Fruit fly (Drosophila melanogaster) whole organism, embryonic: ENCODE results near the gene Set2.
A peak's percentile ranks its signal among the peaks of the same experiment; 100 is the strongest.

Source experiments
- Adf1 ChIP-seq: fragments of 200-800 bp; sonication (Bioruptor generic); IDR thresholded peaks from 2 replicates; pipeline ENCODE4 v1.3.6; 2022; ENCODE audit warnings: missing biosample characterization, missing genetic modification characterization
- Atf-2 ChIP-seq: fragments of 200-800 bp; sonication (Bioruptor generic); optimal IDR thresholded peaks from 2 replicates; lab custom pipeline; 2016; ENCODE audit warnings: missing biosample characterization, missing genetic modification characterization
- Atf3 ChIP-seq: fragments of 200-800 bp; sonication (Bioruptor generic); optimal IDR thresholded peaks from 3 replicates; lab custom pipeline; 2016; ENCODE audit warnings: missing biosample characterization, missing genetic modification characterization
- CG11695 ChIP-seq: fragments of 200-800 bp; sonication (Bioruptor generic); IDR thresholded peaks from 3 replicates; pipeline ENCODE4 v1.3.6; 2022; ENCODE audit warnings: missing biosample characterization, missing genetic modification characterization
- CG12071 ChIP-seq: fragments of 200-800 bp; sonication (Bioruptor generic); optimal IDR thresholded peaks from 3 replicates; lab custom pipeline; 2018; ENCODE audit warnings: missing biosample characterization, mild to moderate bottlenecking, missing genetic modification characterization
- CG13775 ChIP-seq: fragments of 200-800 bp; sonication (Bioruptor generic); optimal IDR thresholded peaks from 3 replicates; lab custom pipeline; 2017; ENCODE audit warnings: missing biosample characterization, mild to moderate bottlenecking, missing genetic modification characterization
- CG1602 ChIP-seq: fragments of 200-800 bp; sonication (Bioruptor generic); optimal IDR thresholded peaks from 3 replicates; lab custom pipeline; 2016; ENCODE audit warnings: missing biosample characterization, missing genetic modification characterization
- CG16863 ChIP-seq: fragments of 200-800 bp; sonication (Bioruptor generic); optimal IDR thresholded peaks from 3 replicates; lab custom pipeline; 2016; ENCODE audit warnings: missing biosample characterization, missing genetic modification characterization
- CG17359 ChIP-seq: fragments of 200-800 bp; sonication (Bioruptor generic); optimal IDR thresholded peaks from 3 replicates; lab custom pipeline; 2018; ENCODE audit warnings: missing biosample characterization, mild to moderate bottlenecking, missing genetic modification characterization, moderate library complexity
- CG2712 ChIP-seq: fragments of 200-800 bp; optimal IDR thresholded peaks from 3 replicates; lab custom pipeline; 2019; ENCODE audit warnings: missing biosample characterization, mild to moderate bottlenecking, missing genetic modification characterization, moderate library complexity
- CG2889 ChIP-seq: fragments of 200-800 bp; sonication (Bioruptor generic); IDR thresholded peaks from 3 replicates; pipeline ENCODE4 v1.3.6; 2022; ENCODE audit warnings: missing biosample characterization, missing genetic modification characterization
- CG3847 ChIP-seq: fragments of 200-800 bp; sonication (Bioruptor generic); IDR thresholded peaks from 2 replicates; pipeline ENCODE4 v1.3.6; 2022; ENCODE audit warnings: missing biosample characterization, missing genetic modification characterization
- CG6175 ChIP-seq: fragments of 200-800 bp; sonication (Bioruptor generic); IDR thresholded peaks from 3 replicates; pipeline ENCODE4 v1.3.6; 2022; ENCODE audit warnings: missing biosample characterization, missing genetic modification characterization
- CG7271 ChIP-seq: fragments of 200-800 bp; sonication (Bioruptor generic); optimal IDR thresholded peaks from 2 replicates; lab custom pipeline; 2018; ENCODE audit warnings: missing biosample characterization, mild to moderate bottlenecking, missing genetic modification characterization, moderate library complexity
- CG8089 ChIP-seq: fragments of 200-800 bp; sonication (Bioruptor generic); optimal IDR thresholded peaks from 3 replicates; lab custom pipeline; 2016; ENCODE audit warnings: missing biosample characterization, missing genetic modification characterization
- CG8281 ChIP-seq: fragments of 200-800 bp; sonication (Bioruptor generic); optimal IDR thresholded peaks from 2 replicates; lab custom pipeline; 2018; ENCODE audit warnings: missing biosample characterization, mild to moderate bottlenecking, missing genetic modification characterization, moderate library complexity
- CG9215 ChIP-seq: fragments of 200-800 bp; sonication (Bioruptor generic); IDR thresholded peaks from 2 replicates; pipeline ENCODE4 v1.3.6; 2022; ENCODE audit warnings: missing biosample characterization, missing genetic modification characterization
- CG9609 ChIP-seq: fragments of 200-800 bp; sonication (Bioruptor generic); optimal IDR thresholded peaks from 3 replicates; lab custom pipeline; 2016; ENCODE audit warnings: missing biosample characterization, missing genetic modification characterization
- Neu2 ChIP-seq: fragments of 200-800 bp; sonication (Bioruptor generic); optimal IDR thresholded peaks from 3 replicates; lab custom pipeline; 2016; ENCODE audit warnings: missing biosample characterization, missing genetic modification characterization, borderline replicate concordance
- Ravus ChIP-seq: fragments of 200-800 bp; sonication (Bioruptor generic); IDR thresholded peaks from 2 replicates; pipeline ENCODE4 v1.3.6; 2022; ENCODE audit warnings: missing biosample characterization, missing genetic modification characterization
- Taf1 ChIP-seq: fragments of 200-800 bp; sonication (Bioruptor generic); IDR thresholded peaks from 2 replicates; pipeline ENCODE4 v1.3.6; 2022; ENCODE audit warnings: missing biosample characterization, missing genetic modification characterization
- Usf ChIP-seq: fragments of 200-800 bp; sonication (Bioruptor generic); optimal IDR thresholded peaks from 2 replicates; lab custom pipeline; 2017; ENCODE audit warnings: missing genotype, missing biosample characterization, missing genetic modification characterization
- amos ChIP-seq: fragments of 200-800 bp; sonication (Bioruptor generic); IDR thresholded peaks from 2 replicates; pipeline ENCODE4 v1.3.6; 2022; ENCODE audit warnings: missing biosample characterization, missing genetic modification characterization; ENCODE audit not compliant: partially characterized antibody
- ase ChIP-seq: fragments of 200-800 bp; sonication (Bioruptor generic); IDR thresholded peaks from 3 replicates; pipeline ENCODE4 v1.3.6; 2022; ENCODE audit warnings: missing biosample characterization, missing genetic modification characterization
- ash1 ChIP-seq: fragments of 200-800 bp; sonication (Bioruptor generic); optimal IDR thresholded peaks from 2 replicates; lab custom pipeline; 2018; ENCODE audit warnings: missing biosample characterization, mild to moderate bottlenecking, missing genetic modification characterization
- bsh ChIP-seq, 2 experiments: fragments of 200-800 bp; sonication (Bioruptor generic); optimal IDR thresholded peaks; 2 replicates each; lab custom pipeline; 2017 to 2018; ENCODE audit warnings: mild to moderate bottlenecking in 2 of 2, missing biosample characterization in 2 of 2, missing genetic modification characterization in 2 of 2, moderate library complexity in 1 of 2
- chinmo ChIP-seq: fragments of 200-800 bp; sonication (Bioruptor generic); IDR thresholded peaks from 4 replicates; pipeline ENCODE4 v1.3.6; 2022; ENCODE audit warnings: missing biosample characterization, missing genetic modification characterization; ENCODE audit not compliant: partially characterized antibody
- disco-r ChIP-seq: fragments of 200-800 bp; sonication (Bioruptor generic); optimal IDR thresholded peaks from 2 replicates; lab custom pipeline; 2016; ENCODE audit warnings: missing biosample characterization, missing genetic modification characterization
- fd96Cb ChIP-seq: fragments of 200-800 bp; sonication (Bioruptor generic); optimal IDR thresholded peaks from 2 replicates; lab custom pipeline; 2018; ENCODE audit warnings: missing biosample characterization, mild to moderate bottlenecking, missing genetic modification characterization, moderate library complexity
- her ChIP-seq: fragments of 200-800 bp; sonication (Bioruptor generic); optimal IDR thresholded peaks from 2 replicates; lab custom pipeline; 2016; ENCODE audit warnings: missing biosample characterization, missing genetic modification characterization
- lov ChIP-seq, 2 experiments: fragments of 200-800 bp in 1 of 2; fragments of >200 bp in 1 of 2; sonication (Bioruptor generic) in 1 of 2; IDR thresholded peaks in 1 of 2; optimal IDR thresholded peaks in 1 of 2; 2 replicates in 1 of 2; 3 replicates in 1 of 2; pipeline versions ENCODE4 v1.3.6 to Lab custom; 2017 to 2022; ENCODE audit warnings: missing biosample characterization in 1 of 2, missing genetic modification characterization in 1 of 2
- nom ChIP-seq: fragments of 200-800 bp; sonication (Bioruptor generic); optimal IDR thresholded peaks from 2 replicates; lab custom pipeline; 2017; ENCODE audit warnings: missing biosample characterization, missing genetic modification characterization, mild to moderate bottlenecking, moderate library complexity, missing genetic modification reagents
- ranshi ChIP-seq: fragments of 200-800 bp; sonication (Bioruptor generic); IDR thresholded peaks from 2 replicates; pipeline ENCODE4 v1.3.6; 2022; ENCODE audit warnings: missing biosample characterization, missing genetic modification characterization
- rib ChIP-seq: fragments of 200-800 bp; sonication (Bioruptor generic); IDR thresholded peaks from 2 replicates; pipeline ENCODE4 v1.3.6; 2022; ENCODE audit warnings: missing biosample characterization, missing genetic modification characterization
- scrt ChIP-seq: fragments of 200-800 bp; sonication (Bioruptor generic); optimal IDR thresholded peaks from 2 replicates; lab custom pipeline; 2018; ENCODE audit warnings: missing biosample characterization, mild to moderate bottlenecking, missing genetic modification characterization, moderate library complexity
- sima ChIP-seq: fragments of 200-800 bp; sonication (Bioruptor generic); optimal IDR thresholded peaks from 2 replicates; lab custom pipeline; 2016; ENCODE audit warnings: missing biosample characterization, missing genetic modification characterization
- twi ChIP-seq: fragments of 200-800 bp; optimal IDR thresholded peaks from 2 replicates; lab custom pipeline; 2019; ENCODE audit warnings: missing biosample characterization, mild to moderate bottlenecking, missing genetic modification characterization, moderate library complexity
- vnd ChIP-seq: fragments of 200-800 bp; sonication (Bioruptor generic); IDR thresholded peaks from 3 replicates; pipeline ENCODE4 v1.3.6; 2022; ENCODE audit warnings: missing biosample characterization, missing genetic modification characterization; ENCODE audit not compliant: partially characterized antibody

The Set2 gene

dm6 chrX:13403962-13404830 is 8.8 kb upstream of the Set2 start, which contains the start of gene GstT4 (continued):
- TF ChIP-seq Taf1 (GFP tag; lab: Robert Waterston, UW) = 0 out of 2 replicates have a peak, but pooled peaks have one; percentile 18
- TF ChIP-seq Adf1 (GFP tag; lab: Robert Waterston, UW) = peak; percentile 96
- TF ChIP-seq sima (GFP tag; lab: Kevin White, UChicago) = no peak
- peak; percentile 21 for TF ChIP-seq CG17359 (tag; lab: Kevin White, UChicago)
- peak; percentile 33 for TF ChIP-seq CG2712 (tag; lab: Kevin White, UChicago)
- no peak for TF ChIP-seq vnd (GFP tag; lab: Robert Waterston, UW)
- TF ChIP-seq fd96Cb = no peak
- peak; percentile 65; the same call in 1 of the 3 replicates for TF ChIP-seq CG2889
- TF ChIP-seq CG12071 (GFP tag; lab: Kevin White, UChicago) = peak; percentile 30
- TF ChIP-seq CG1602 (GFP tag; lab: Kevin White, UChicago) = peak; percentile 42
- TF ChIP-seq CG8281 (tag; lab: Kevin White, UChicago) = no peak
- peak; percentile 56 for TF ChIP-seq rib (GFP tag; lab: Robert Waterston, UW)
- peak; percentile 7 for TF ChIP-seq Atf3 (GFP tag; lab: Kevin White, UChicago)
- TF ChIP-seq CG9215 (GFP tag; lab: Robert Waterston, UW) = peak; percentile 54
- TF ChIP-seq Atf-2 (GFP tag; lab: Kevin White, UChicago) = peak; percentile 50
- no peak for TF ChIP-seq CG8089 (GFP tag; lab: Kevin White, UChicago)
- TF ChIP-seq CG3847 = no peak
- peak; percentile 59 for TF ChIP-seq ranshi (GFP tag; lab: Robert Waterston, UW)
- TF ChIP-seq Neu2 = no peak
- TF ChIP-seq CG13775 (GFP tag; lab: Kevin White, UChicago) = peak; percentile 14
- no peak for TF ChIP-seq CG7271 (tag; lab: Kevin White, UChicago)
- 0 out of 2 replicates have a peak, but pooled peaks have one; percentile 6 for TF ChIP-seq amos (GFP tag; lab: Robert Waterston, UW)
- TF ChIP-seq CG6175 (GFP tag; lab: Robert Waterston, UW) = no peak
- peak; percentile 1 for TF ChIP-seq scrt
- peak; percentile 19 for TF ChIP-seq twi (tag; lab: Kevin White, UChicago)
- TF ChIP-seq Ravus (GFP tag; lab: Robert Waterston, UW) = no peak
- TF ChIP-seq disco-r (GFP tag; lab: Kevin White, UChicago) = peak; percentile 3
- TF ChIP-seq ash1 (GFP tag; lab: Kevin White, UChicago) = no peak
- TF ChIP-seq CG16863 (GFP tag; lab: Kevin White, UChicago) = peak; percentile 29
- no peak for TF ChIP-seq Usf (GFP tag; lab: Kevin White, UChicago)
- peak; percentile 11 for TF ChIP-seq her

dm6 chrX:13406293-13406692 is 6.7 kb upstream of the Set2 start:
- TF ChIP-seq bsh (GFP tag; optimal IDR thresholded peaks at IDR 0.05; lab: Kevin White, UChicago) = peak in 1 of 2 experiments; percentile 78
- TF ChIP-seq lov (optimal IDR thresholded peaks at IDR 0.05; lab: Kevin White, UChicago) = no peak
- TF ChIP-seq lov (GFP tag; IDR thresholded peaks at IDR 0.05; lab: Robert Waterston, UW) = 0 out of 3 replicates have a peak, but pooled peaks have one; percentile 42
- no peak for TF ChIP-seq ase (GFP tag; lab: Robert Waterston, UW)
- 0 out of 4 replicates have a peak, but pooled peaks have one; percentile 22 for TF ChIP-seq chinmo (GFP tag; lab: Robert Waterston, UW)
- TF ChIP-seq CG9609 = no peak
- TF ChIP-seq CG11695 (GFP tag; lab: Robert Waterston, UW) = no peak
- TF ChIP-seq nom (GFP tag; lab: Kevin White, UChicago) = peak; percentile 85
